Worm (Caenorhabditis elegans) whole organism, young adult: ENCODE data around the gene C45B2.6.
A peak's percentile ranks its signal among the peaks of the same experiment; 100 is the strongest.

Experiments
- C06A6.2 ChIP-seq: fragments of 200-800 bp; sonication (Bioruptor generic); conservative IDR thresholded peaks from 2 replicates; pipeline ENCODE4 v1.3.6; 2022; ENCODE audit warnings: missing genetic modification characterization, missing compliant biosample characterization
- C17E4.6 ChIP-seq: fragments of 200-800 bp; sonication (Bioruptor generic); IDR thresholded peaks from 2 replicates; pipeline ENCODE4 v1.3.6; 2022; ENCODE audit warnings: missing genetic modification reagents, missing genetic modification characterization, missing compliant biosample characterization
- F10E7.11 ChIP-seq: sonication (generic microtip); optimal IDR thresholded peaks from 2 replicates; lab custom pipeline; 2017; ENCODE audit warnings: mild to moderate bottlenecking, missing genetic modification characterization, moderate library complexity, missing compliant biosample characterization
- F57C9.4 ChIP-seq: sonication (generic microtip); optimal IDR thresholded peaks from 2 replicates; lab custom pipeline; 2017; ENCODE audit warnings: mild to moderate bottlenecking, missing genetic modification characterization, missing compliant biosample characterization
- aptf-2 ChIP-seq: fragments of 200-800 bp; sonication (Bioruptor generic); conservative IDR thresholded peaks from 2 replicates; pipeline ENCODE4 v1.3.6; 2022; ENCODE audit warnings: missing genetic modification reagents, missing genetic modification characterization, missing compliant biosample characterization
- attf-3 ChIP-seq: fragments of 200-800 bp; sonication (Bioruptor generic); conservative IDR thresholded peaks from 2 replicates; pipeline ENCODE4 v1.3.6; 2022; ENCODE audit warnings: missing genetic modification reagents, missing genetic modification characterization, missing compliant biosample characterization
- bed-1 ChIP-seq: fragments of 200-800 bp; sonication (Bioruptor generic); IDR thresholded peaks from 2 replicates; pipeline ENCODE4 v1.3.6; 2022; ENCODE audit warnings: missing genetic modification reagents, missing genetic modification characterization, missing compliant biosample characterization
- cebp-1 ChIP-seq, 2 experiments: fragments of 200-800 bp in 1 of 2; sonication (Bioruptor generic) in 1 of 2; sonication (generic microtip) in 1 of 2; IDR thresholded peaks in 1 of 2; optimal IDR thresholded peaks in 1 of 2; 2 replicates each; pipeline versions ENCODE4 v1.3.6 to Lab custom; 2017 to 2022; ENCODE audit warnings: missing compliant biosample characterization in 2 of 2, missing genetic modification characterization in 2 of 2, mild to moderate bottlenecking in 1 of 2, missing genetic modification reagents in 1 of 2, moderate library complexity in 1 of 2
- ceh-27 ChIP-seq: fragments of 200-800 bp; sonication (Bioruptor generic); optimal IDR thresholded peaks from 2 replicates; lab custom pipeline; 2018; ENCODE audit warnings: mild to moderate bottlenecking, missing genetic modification characterization, moderate library complexity, missing compliant biosample characterization
- chd-7 ChIP-seq: sonication (generic microtip); optimal IDR thresholded peaks from 2 replicates; lab custom pipeline; 2016; ENCODE audit warnings: mild to moderate bottlenecking, missing genetic modification characterization, moderate library complexity, missing compliant biosample characterization
- die-1 ChIP-seq: sonication (generic microtip); optimal IDR thresholded peaks from 2 replicates; lab custom pipeline; 2016; ENCODE audit warnings: missing genotype, mild to moderate bottlenecking, missing genetic modification characterization, missing compliant biosample characterization
- dox-1 ChIP-seq: fragments of 200-800 bp; sonication (Bioruptor generic); IDR thresholded peaks from 2 replicates; pipeline ENCODE4 v1.3.6; 2022; ENCODE audit warnings: missing genetic modification reagents, missing genetic modification characterization, missing compliant biosample characterization
- egl-18 ChIP-seq: fragments of 200-800 bp; sonication (Bioruptor generic); IDR thresholded peaks from 2 replicates; pipeline ENCODE4 v1.3.6; 2022; ENCODE audit warnings: missing genetic modification reagents, missing genetic modification characterization, missing compliant biosample characterization
- egrh-3 ChIP-seq: fragments of 200-800 bp; sonication (Bioruptor generic); IDR thresholded peaks from 2 replicates; pipeline ENCODE4 v1.3.6; 2022; ENCODE audit warnings: missing genetic modification reagents, missing genetic modification characterization, missing compliant biosample characterization
- gei-17 ChIP-seq: fragments of 200-800 bp; sonication (Bioruptor generic); optimal IDR thresholded peaks from 2 replicates; lab custom pipeline; 2018; ENCODE audit warnings: mild to moderate bottlenecking, missing genetic modification characterization, missing compliant biosample characterization
- him-1 ChIP-seq: sonication (generic microtip); optimal IDR thresholded peaks from 2 replicates; lab custom pipeline; 2016; ENCODE audit warnings: missing genotype, missing genetic modification reagents, missing genetic modification characterization, missing compliant biosample characterization
- lin-26 ChIP-seq: fragments of 200-800 bp; sonication (Bioruptor generic); IDR thresholded peaks from 2 replicates; pipeline ENCODE4 v1.3.6; 2022; ENCODE audit warnings: missing genetic modification reagents, missing genetic modification characterization, missing compliant biosample characterization
- lin-40 ChIP-seq: sonication (generic microtip); optimal IDR thresholded peaks from 2 replicates; lab custom pipeline; 2016; ENCODE audit warnings: missing genetic modification characterization, mild to moderate bottlenecking, missing compliant biosample characterization, missing genotype, missing genetic modification reagents
- lin-54 ChIP-seq: fragments of 200-800 bp; sonication (Bioruptor generic); optimal IDR thresholded peaks from 2 replicates; lab custom pipeline; 2018; ENCODE audit warnings: mild to moderate bottlenecking, missing genetic modification characterization, missing compliant biosample characterization
- lsl-1 ChIP-seq: fragments of 200-800 bp; sonication (Bioruptor generic); optimal IDR thresholded peaks from 2 replicates; lab custom pipeline; 2018; ENCODE audit warnings: mild to moderate bottlenecking, missing genetic modification characterization, moderate library complexity, missing compliant biosample characterization
- madf-10 ChIP-seq: sonication (generic microtip); optimal IDR thresholded peaks from 2 replicates; lab custom pipeline; 2016; ENCODE audit warnings: mild to moderate bottlenecking, missing genetic modification characterization, missing compliant biosample characterization
- madf-8 ChIP-seq: fragments of 200-800 bp; sonication (Bioruptor generic); conservative IDR thresholded peaks from 2 replicates; pipeline ENCODE4 v1.3.6; 2022; ENCODE audit warnings: missing genetic modification reagents, missing genetic modification characterization, missing compliant biosample characterization
- mcd-1 ChIP-seq: fragments of 200-800 bp; sonication (Bioruptor generic); IDR thresholded peaks from 2 replicates; pipeline ENCODE4 v1.3.6; 2022; ENCODE audit warnings: missing genetic modification reagents, missing genetic modification characterization, missing compliant biosample characterization
- nfya-1 ChIP-seq: sonication (generic microtip); optimal IDR thresholded peaks from 2 replicates; lab custom pipeline; 2017; ENCODE audit warnings: antibody characterized with exemption, missing compliant biosample characterization, missing genetic modification characterization, borderline replicate concordance; ENCODE audit not compliant: insufficient read depth
- nfya-2 ChIP-seq: fragments of 200-800 bp; sonication (Bioruptor generic); IDR thresholded peaks from 2 replicates; pipeline ENCODE4 v1.3.6; 2022; ENCODE audit warnings: missing genetic modification reagents, missing genetic modification characterization, missing compliant biosample characterization
- nfyb-1 ChIP-seq: fragments of 200-800 bp; sonication (Bioruptor generic); IDR thresholded peaks from 2 replicates; pipeline ENCODE4 v1.3.6; 2022; ENCODE audit warnings: missing genetic modification reagents, missing genetic modification characterization, missing compliant biosample characterization
- nhr-80 ChIP-seq: sonication (generic microtip); optimal IDR thresholded peaks from 2 replicates; lab custom pipeline; 2016; ENCODE audit warnings: missing genetic modification characterization, missing compliant biosample characterization
- pbrm-1 ChIP-seq: fragments of 200-800 bp; sonication (Bioruptor generic); IDR thresholded peaks from 2 replicates; pipeline ENCODE4 v1.3.6; 2022; ENCODE audit warnings: missing genetic modification reagents, missing genetic modification characterization, missing compliant biosample characterization
- repo-1 ChIP-seq: sonication (generic microtip); optimal IDR thresholded peaks from 2 replicates; lab custom pipeline; 2017; ENCODE audit warnings: mild to moderate bottlenecking, missing genetic modification characterization, missing compliant biosample characterization
- rpc-1 ChIP-seq, 2 experiments: fragments of 150-350 bp in 1 of 2; sonication (generic microtip) in 1 of 2; optimal IDR thresholded peaks; 2 replicates each; lab custom pipeline; 2014 to 2018; ENCODE audit warnings: missing biosample characterization in 1 of 2, missing genetic modification characterization in 1 of 2, missing genetic modification reagents in 1 of 2, missing genotype in 1 of 2
- snpc-1.1 ChIP-seq: sonication (generic microtip); optimal IDR thresholded peaks from 2 replicates; lab custom pipeline; 2017; ENCODE audit warnings: missing genetic modification characterization, mild to moderate bottlenecking, missing compliant biosample characterization, antibody characterized with exemption, moderate library complexity, missing genotype, missing genetic modification reagents; ENCODE audit not compliant: insufficient read depth
- sptf-2 ChIP-seq: fragments of 200-800 bp; sonication (Bioruptor generic); optimal IDR thresholded peaks from 2 replicates; lab custom pipeline; 2018; ENCODE audit warnings: mild to moderate bottlenecking, missing genetic modification characterization, missing compliant biosample characterization
- tbp1 ChIP-seq: fragments of 200-800 bp; sonication (Bioruptor generic); optimal IDR thresholded peaks from 2 replicates; lab custom pipeline; 2018; ENCODE audit warnings: mild to moderate bottlenecking, missing genetic modification characterization, missing compliant biosample characterization
- unc-130 ChIP-seq: sonication (generic microtip); optimal IDR thresholded peaks from 2 replicates; lab custom pipeline; 2016; ENCODE audit warnings: missing genetic modification reagents, missing genetic modification characterization, missing compliant biosample characterization
- unc-62 ChIP-seq: fragments of 150-350 bp; optimal IDR thresholded peaks from 2 replicates; lab custom pipeline; 2014; ENCODE audit warnings: missing biosample characterization, missing genetic modification reagents, missing genetic modification characterization
- zfh-2 ChIP-seq: fragments of 200-800 bp; sonication (Bioruptor generic); conservative IDR thresholded peaks from 2 replicates; pipeline ENCODE4 v1.3.6; 2022; ENCODE audit warnings: missing genetic modification reagents, missing genetic modification characterization, missing compliant biosample characterization
- ztf-25 ChIP-seq: fragments of 200-800 bp; sonication (Bioruptor generic); IDR thresholded peaks from 2 replicates; pipeline ENCODE4 v1.3.6; 2022; ENCODE audit warnings: missing genetic modification reagents, missing genetic modification characterization, missing compliant biosample characterization
- ztf-6 ChIP-seq: fragments of 200-800 bp; sonication (Bioruptor generic); IDR thresholded peaks from 2 replicates; pipeline ENCODE4 v1.3.6; 2022; ENCODE audit warnings: missing genetic modification reagents, missing genetic modification characterization, missing compliant biosample characterization

The C45B2.6 gene

ce11 chrX:6097551-6097950 lies 44.9 kb downstream of the C45B2.6 start, which contains the start of gene C15H9.4:
Gene C15H9.4 (plus strand): TSS chrX:6097643.
- TF ChIP-seq dox-1 (0 out of 2 replicates have a peak, but pooled peaks have one; percentile 22), madf-8 (GFP tag; lab: Robert Waterston, UW) (no peak), lsl-1 (no peak), nhr-80 (no peak), madf-10 (tag; lab: Kevin White, UChicago) (no peak), nfyb-1 (GFP tag; lab: Robert Waterston, UW) (peak; percentile 71; the same call in 1 of the 2 replicates), chd-7 (tag; lab: Kevin White, UChicago) (no peak), lin-40 (tag; lab: Kevin White, UChicago) (peak; percentile 2), die-1 (tag; lab: Kevin White, UChicago) (no peak), cebp-1 (GFP tag; IDR thresholded peaks at IDR 0.05; lab: Robert Waterston, UW) (no peak), cebp-1 (tag; optimal IDR thresholded peaks at IDR 0.05; lab: Kevin White, UChicago) (peak; percentile 56), attf-3 (no peak), tbp1 (GFP tag; lab: Kevin White, UChicago) (peak; percentile 26), aptf-2 (no peak), bed-1 (GFP tag; lab: Robert Waterston, UW) (no peak), C06A6.2 (GFP tag; lab: Robert Waterston, UW) (no peak), repo-1 (tag; lab: Kevin White, UChicago) (peak; percentile 35), unc-130 (GFP tag; lab: Kevin White, UChicago) (no peak), gei-17 (GFP tag; lab: Kevin White, UChicago) (no peak), C17E4.6 (no peak), ceh-27 (peak; percentile 51), pbrm-1 (GFP tag; lab: Robert Waterston, UW) (0 out of 2 replicates have a peak, but pooled peaks have one; percentile 29), sptf-2 (GFP tag; lab: Kevin White, UChicago) (no peak), snpc-1.1 (tag; lab: Kevin White, UChicago) (no peak), mcd-1 (GFP tag; lab: Robert Waterston, UW) (0 out of 2 replicates have a peak, but pooled peaks have one; percentile 8), zfh-2 (GFP tag; lab: Robert Waterston, UW) (peak; percentile 31; the same call in 1 of the 2 replicates)

DNA sequence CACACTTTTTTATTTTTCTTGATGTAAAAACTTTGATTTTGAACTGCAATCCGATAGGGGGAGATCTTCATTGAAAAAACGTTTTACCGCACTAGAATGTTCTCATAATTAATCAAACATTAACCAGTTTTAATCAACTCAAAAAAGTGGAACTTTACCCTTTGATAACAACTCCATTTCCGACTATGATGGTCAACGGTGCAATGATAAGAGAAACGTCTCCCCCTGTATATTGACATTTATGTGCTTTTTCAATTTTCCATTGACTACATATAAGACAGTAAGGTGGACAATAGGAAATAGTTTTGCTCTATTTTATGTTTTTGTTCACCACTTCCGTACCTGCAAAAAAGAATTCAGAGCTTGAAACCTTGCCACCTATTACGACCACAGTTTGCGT lies 45.7 kb downstream of the C45B2.6 start:
- TF ChIP-seq cebp-1 (GFP tag; IDR thresholded peaks at IDR 0.05; lab: Robert Waterston, UW) (no peak), cebp-1 (tag; optimal IDR thresholded peaks at IDR 0.05; lab: Kevin White, UChicago) (no peak), madf-10 (tag; lab: Kevin White, UChicago) (no peak), unc-62 (GFP tag; lab: Kevin White, UChicago) (peak; percentile 53), egrh-3 (GFP tag; lab: Robert Waterston, UW) (no peak), nhr-80 (peak; percentile 66), ceh-27 (no peak), rpc-1 (optimal IDR thresholded peaks at IDR 0.05; lab: Kevin White, UChicago) (no peak), rpc-1 (tag; optimal IDR thresholded peaks at IDR 0.05; lab: Kevin White, UChicago) (no peak), ztf-6 (no peak), F57C9.4 (tag; lab: Kevin White, UChicago) (no peak), him-1 (tag; lab: Kevin White, UChicago) (no peak), lin-54 (GFP tag; lab: Kevin White, UChicago) (no peak), egl-18 (GFP tag; lab: Robert Waterston, UW) (no peak), unc-130 (GFP tag; lab: Kevin White, UChicago) (no peak), ztf-25 (GFP tag; lab: Robert Waterston, UW) (no peak), nfya-1 (tag; lab: Kevin White, UChicago) (no peak), nfya-2 (no peak), F10E7.11 (tag; lab: Kevin White, UChicago) (no peak), lin-26 (GFP tag; lab: Robert Waterston, UW) (no peak)
